Worm (Caenorhabditis elegans) whole organism, L4 larva: ENCODE data around the gene zzz-1.

ENCODE experiments used
- F37D6.2 ChIP-seq: sonication (generic microtip); optimal IDR thresholded peaks from 2 replicates; lab custom pipeline; 2016; ENCODE audit warnings: mild to moderate bottlenecking, missing genetic modification characterization, missing compliant biosample characterization
- T26A8.4 ChIP-seq: fragments of 200-800 bp; sonication (Bioruptor generic); IDR thresholded peaks from 2 replicates; pipeline ENCODE4 v1.3.6; 2022; ENCODE audit warnings: missing genetic modification characterization, missing compliant biosample characterization
- aha-1 ChIP-seq: fragments of 150-350 bp; peaks from one replicate; lab custom pipeline; 2014; ENCODE audit warnings: missing biosample characterization, missing genetic modification characterization
- ama-1 ChIP-seq: fragments of 150-350 bp; optimal IDR thresholded peaks from 2 replicates; lab custom pipeline; 2014; ENCODE audit warnings: inconsistent platforms, mixed read lengths
- arid-1 ChIP-seq: fragments of 200-800 bp; sonication (Bioruptor generic); conservative IDR thresholded peaks from 2 replicates; pipeline ENCODE4 v1.3.6; 2022; ENCODE audit warnings: missing genetic modification reagents, missing genetic modification characterization, missing compliant biosample characterization
- ceh-20 ChIP-seq: fragments of 200-800 bp; sonication (Bioruptor generic); IDR thresholded peaks from 2 replicates; pipeline ENCODE4 v1.3.6; 2022; ENCODE audit warnings: missing genetic modification reagents, missing genetic modification characterization, missing compliant biosample characterization
- ceh-32 ChIP-seq: sonication (generic microtip); optimal IDR thresholded peaks from 2 replicates; lab custom pipeline; 2016; ENCODE audit warnings: mild to moderate bottlenecking, missing genetic modification characterization, missing compliant biosample characterization; ENCODE audit not compliant: poor library complexity
- ces-1 ChIP-seq: fragments of 150-350 bp; sonication (generic microtip); optimal IDR thresholded peaks from 4 replicates; lab custom pipeline; 2014; ENCODE audit warnings: missing biosample characterization, missing genetic modification reagents, missing genetic modification characterization
- ctbp-1 ChIP-seq: fragments of 200-800 bp; sonication (Bioruptor generic); IDR thresholded peaks from 2 replicates; pipeline ENCODE4 v1.3.6; 2022; ENCODE audit warnings: missing genetic modification reagents, missing genetic modification characterization, missing compliant biosample characterization
- daf-16 ChIP-seq, 3 experiments: sonication (generic microtip); optimal IDR thresholded peaks; 2 replicates each; lab custom pipeline; 2016 to 2017; ENCODE audit warnings: missing genetic modification characterization in 3 of 3, missing genetic modification reagents in 3 of 3, mild to moderate bottlenecking in 2 of 3, missing compliant biosample characterization in 2 of 3, missing biosample characterization in 1 of 3, moderate library complexity in 1 of 3
- daf-19 ChIP-seq: fragments of 200-800 bp; sonication (Bioruptor generic); conservative IDR thresholded peaks from 2 replicates; pipeline ENCODE4 v1.3.6; 2022; ENCODE audit warnings: missing genetic modification characterization, missing compliant biosample characterization
- dmd-9 ChIP-seq: fragments of 200-800 bp; sonication (Bioruptor generic); IDR thresholded peaks from 2 replicates; pipeline ENCODE4 v1.3.6; 2022; ENCODE audit warnings: missing genetic modification reagents, missing genetic modification characterization, missing compliant biosample characterization
- dpl-1 ChIP-seq: fragments of 150-350 bp; optimal IDR thresholded peaks from 2 replicates; lab custom pipeline; 2014; ENCODE audit warnings: missing biosample characterization, missing genetic modification reagents, missing genetic modification characterization
- duxl-1 ChIP-seq: sonication (generic microtip); optimal IDR thresholded peaks from 2 replicates; lab custom pipeline; 2016; ENCODE audit warnings: mild to moderate bottlenecking, missing genetic modification characterization, moderate library complexity, missing compliant biosample characterization; ENCODE audit not compliant: poor library complexity
- egl-43 ChIP-seq: fragments of 200-800 bp; sonication (Bioruptor generic); IDR thresholded peaks from 2 replicates; pipeline ENCODE4 v1.3.6; 2022; ENCODE audit warnings: missing genetic modification reagents, missing genetic modification characterization, missing compliant biosample characterization
- fkh-10 ChIP-seq: fragments of 150-350 bp; optimal IDR thresholded peaks from 2 replicates; lab custom pipeline; 2014; ENCODE audit warnings: missing biosample characterization, missing genetic modification reagents, missing genetic modification characterization
- gei-8 ChIP-seq: fragments of 200-800 bp; sonication (Bioruptor generic); optimal IDR thresholded peaks from 2 replicates; lab custom pipeline; 2018; ENCODE audit warnings: mild to moderate bottlenecking, missing genetic modification characterization, missing compliant biosample characterization
- hif-1 ChIP-seq, 2 experiments: sonication (generic microtip); optimal IDR thresholded peaks; 2 replicates each; lab custom pipeline; 2016 to 2017; ENCODE audit warnings: missing compliant biosample characterization in 2 of 2, missing genetic modification characterization in 2 of 2, missing genetic modification reagents in 2 of 2, missing genotype in 2 of 2, mild to moderate bottlenecking in 1 of 2
- hlh-11 ChIP-seq: fragments of 200-800 bp; sonication (Bioruptor generic); optimal IDR thresholded peaks from 2 replicates; lab custom pipeline; 2018; ENCODE audit warnings: mild to moderate bottlenecking, missing genetic modification characterization, missing compliant biosample characterization
- hlh-30 ChIP-seq: sonication (generic microtip); optimal IDR thresholded peaks from 2 replicates; lab custom pipeline; 2017; ENCODE audit warnings: antibody characterized with exemption, mild to moderate bottlenecking, missing genetic modification characterization, missing compliant biosample characterization; ENCODE audit not compliant: insufficient read depth
- lin-1 ChIP-seq: fragments of 200-800 bp; sonication (Bioruptor generic); IDR thresholded peaks from 2 replicates; pipeline ENCODE4 v1.3.6; 2022; ENCODE audit warnings: missing genetic modification reagents, missing genetic modification characterization, missing compliant biosample characterization
- lin-13 ChIP-seq: fragments of 150-350 bp; optimal IDR thresholded peaks from 2 replicates; lab custom pipeline; 2014; ENCODE audit warnings: missing biosample characterization, missing genetic modification reagents, missing genetic modification characterization
- lin-15B ChIP-seq: fragments of 150-350 bp; sonication (generic microtip); optimal IDR thresholded peaks from 3 replicates; lab custom pipeline; 2014; ENCODE audit warnings: missing biosample characterization, missing genetic modification characterization
- lin-29 ChIP-seq: fragments of 200-800 bp; sonication (Bioruptor generic); IDR thresholded peaks from 2 replicates; pipeline ENCODE4 v1.3.6; 2022; ENCODE audit warnings: missing genetic modification reagents, missing genetic modification characterization, missing compliant biosample characterization
- lin-38 ChIP-seq: fragments of 200-800 bp; sonication (Bioruptor generic); IDR thresholded peaks from 2 replicates; pipeline ENCODE4 v1.3.6; 2022; ENCODE audit warnings: missing genetic modification reagents, missing genetic modification characterization, missing compliant biosample characterization
- lin-39 ChIP-seq: fragments of 150-350 bp; optimal IDR thresholded peaks from 2 replicates; lab custom pipeline; 2014; ENCODE audit warnings: missing biosample characterization, missing genetic modification reagents, missing genetic modification characterization
- lsy-2 ChIP-seq, 2 experiments: fragments of 150-350 bp in 1 of 2; sonication (generic microtip) in 1 of 2; optimal IDR thresholded peaks; 2 replicates each; lab custom pipeline; 2014 to 2017; ENCODE audit warnings: missing biosample characterization in 2 of 2, missing genetic modification characterization in 2 of 2
- mdl-1 ChIP-seq, 2 experiments: fragments of 150-350 bp in 1 of 2; sonication (generic microtip) in 1 of 2; optimal IDR thresholded peaks; 2 replicates each; lab custom pipeline; 2014 to 2017; ENCODE audit warnings: missing biosample characterization in 2 of 2, missing genetic modification characterization in 2 of 2
- mep-1 ChIP-seq: fragments of 150-350 bp; sonication (generic microtip); optimal IDR thresholded peaks from 3 replicates; lab custom pipeline; 2014; ENCODE audit warnings: missing biosample characterization, missing genetic modification characterization
- mes-2 ChIP-seq: sonication (generic microtip); optimal IDR thresholded peaks from 2 replicates; lab custom pipeline; 2016; ENCODE audit warnings: missing genotype, mild to moderate bottlenecking, missing genetic modification characterization, missing compliant biosample characterization; ENCODE audit not compliant: poor library complexity, severe bottlenecking
- mxl-2 ChIP-seq: fragments of 200-800 bp; sonication (Bioruptor generic); conservative IDR thresholded peaks from 2 replicates; pipeline ENCODE4 v1.3.6; 2022; ENCODE audit warnings: missing genetic modification reagents, missing genetic modification characterization, missing compliant biosample characterization
- nhr-10 ChIP-seq: fragments of 150-350 bp; optimal IDR thresholded peaks from 2 replicates; lab custom pipeline; 2014; ENCODE audit warnings: missing biosample characterization, missing genetic modification characterization
- nhr-102 ChIP-seq: sonication (generic microtip); optimal IDR thresholded peaks from 2 replicates; lab custom pipeline; 2016; ENCODE audit warnings: mild to moderate bottlenecking, missing genetic modification characterization, moderate library complexity, missing compliant biosample characterization
- nhr-111 ChIP-seq: fragments of 200-800 bp; sonication (Bioruptor generic); optimal IDR thresholded peaks from 2 replicates; lab custom pipeline; 2018; ENCODE audit warnings: mild to moderate bottlenecking, missing genetic modification characterization, missing compliant biosample characterization
- nhr-28 ChIP-seq: fragments of 150-350 bp; optimal IDR thresholded peaks from 2 replicates; lab custom pipeline; 2014; ENCODE audit warnings: missing biosample characterization, missing genetic modification characterization
- nhr-48 ChIP-seq: sonication (generic microtip); optimal IDR thresholded peaks from 2 replicates; lab custom pipeline; 2016; ENCODE audit warnings: mild to moderate bottlenecking, missing genetic modification characterization, missing compliant biosample characterization
- nhr-76 ChIP-seq: fragments of 150-350 bp; optimal IDR thresholded peaks from 2 replicates; lab custom pipeline; 2014; ENCODE audit warnings: missing biosample characterization, missing genetic modification characterization
- pha-4 ChIP-seq, 2 experiments: fragments of 150-350 bp in 1 of 2; fragments of 200-800 bp in 1 of 2; sonication (Bioruptor generic) in 1 of 2; IDR thresholded peaks in 1 of 2; optimal IDR thresholded peaks in 1 of 2; 2 replicates each; pipeline versions ENCODE4 v1.3.6 to Lab custom; 2014 to 2022; ENCODE audit warnings: missing genetic modification characterization in 2 of 2, missing genetic modification reagents in 2 of 2, missing biosample characterization in 1 of 2, missing compliant biosample characterization in 1 of 2
- php-3 ChIP-seq: fragments of 200-800 bp; sonication (Bioruptor generic); IDR thresholded peaks from 2 replicates; pipeline ENCODE4 v1.3.6; 2022; ENCODE audit warnings: missing genetic modification reagents, missing genetic modification characterization, missing compliant biosample characterization
- rbr-2 ChIP-seq: sonication (generic microtip); optimal IDR thresholded peaks from 2 replicates; lab custom pipeline; 2016; ENCODE audit warnings: missing genotype, missing genetic modification characterization, missing compliant biosample characterization
- saeg-2 ChIP-seq: fragments of 200-800 bp; sonication (Bioruptor generic); IDR thresholded peaks from 2 replicates; pipeline ENCODE4 v1.3.6; 2022; ENCODE audit warnings: missing genetic modification reagents, missing genetic modification characterization, missing compliant biosample characterization
- set-16 ChIP-seq: fragments of 200-800 bp; sonication (Bioruptor generic); IDR thresholded peaks from 2 replicates; pipeline ENCODE4 v1.3.6; 2022; ENCODE audit warnings: missing genetic modification reagents, missing genetic modification characterization, missing compliant biosample characterization
- snpc-4 ChIP-seq: fragments of 150-350 bp; optimal IDR thresholded peaks from 2 replicates; lab custom pipeline; 2014; ENCODE audit warnings: missing biosample characterization, missing genetic modification characterization
- tra-1 ChIP-seq: fragments of 200-800 bp; sonication (Bioruptor generic); IDR thresholded peaks from 2 replicates; pipeline ENCODE4 v1.3.6; 2022; ENCODE audit warnings: missing genetic modification reagents, missing genetic modification characterization, missing compliant biosample characterization
- vab-7 ChIP-seq: fragments of 200-800 bp; sonication (Bioruptor generic); IDR thresholded peaks from 2 replicates; pipeline ENCODE4 v1.3.6; 2022; ENCODE audit warnings: missing genetic modification reagents, missing genetic modification characterization, missing compliant biosample characterization
- zag-1 ChIP-seq: fragments of 150-350 bp; optimal IDR thresholded peaks from 2 replicates; lab custom pipeline; 2014; ENCODE audit warnings: missing biosample characterization, missing genetic modification characterization
- zfp-3 ChIP-seq: fragments of 200-800 bp; sonication (Bioruptor generic); conservative IDR thresholded peaks from 2 replicates; pipeline ENCODE4 v1.3.6; 2022; ENCODE audit warnings: missing genetic modification reagents, missing genetic modification characterization, missing compliant biosample characterization
- zip-11 ChIP-seq: fragments of 200-800 bp; sonication (Bioruptor generic); IDR thresholded peaks from 2 replicates; pipeline ENCODE4 v1.3.6; 2022; ENCODE audit warnings: missing genetic modification characterization, missing compliant biosample characterization
- ztf-11 ChIP-seq: fragments of 150-350 bp; optimal IDR thresholded peaks from 2 replicates; lab custom pipeline; 2014; ENCODE audit warnings: missing biosample characterization, missing genetic modification characterization

Gene zzz-1

DNA sequence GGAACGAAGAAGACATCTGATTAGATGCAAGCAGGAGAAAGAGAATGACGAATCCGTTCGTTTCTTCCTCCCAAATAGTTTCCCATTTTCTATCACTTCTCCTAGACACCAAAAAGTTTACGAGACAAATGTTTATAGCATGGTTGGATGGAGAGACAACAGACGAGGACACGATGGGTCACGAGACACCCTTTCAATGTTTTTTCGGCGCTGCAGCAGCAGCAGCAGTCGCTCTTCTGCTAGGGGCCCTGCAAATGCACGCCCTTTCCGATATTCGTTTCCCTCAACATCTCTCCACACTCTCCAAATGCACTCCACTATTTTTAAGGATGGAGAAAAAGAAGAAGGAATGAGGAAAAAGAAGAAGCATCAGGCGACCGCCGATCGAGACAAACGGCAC lies 50.6 kb downstream of the zzz-1 start:
- TF ChIP-seq set-16 (GFP tag; lab: Robert Waterston, UW) (peak; percentile 74), vab-7 (GFP tag; lab: Robert Waterston, UW) (peak; percentile 44), hlh-11 (peak; percentile 92), ama-1 (lab: Kevin White, UChicago) (no peak), hlh-30 (peak; percentile 84), mes-2 (peak; percentile 51), snpc-4 (no peak), php-3 (GFP tag; lab: Robert Waterston, UW) (0 out of 2 replicates have a peak, but pooled peaks have one; percentile 10), zag-1 (peak; percentile 66), nhr-76 (tag; lab: Kevin White, UChicago) (peak; percentile 25), ces-1 (no peak), F37D6.2 (peak; percentile 54), lin-38 (GFP tag; lab: Robert Waterston, UW) (peak; percentile 14; the same call in 1 of the 2 replicates), nhr-111 (no peak), saeg-2 (GFP tag; lab: Robert Waterston, UW) (peak; percentile 98), ceh-32 (tag; lab: Kevin White, UChicago) (peak; percentile 34), duxl-1 (peak; percentile 49), pha-4 (GFP tag; IDR thresholded peaks at IDR 0.05; lab: Robert Waterston, UW) (peak; percentile 62; the same call in 1 of the 2 replicates), pha-4 (tag; optimal IDR thresholded peaks at IDR 0.05; lab: Kevin White, UChicago) (no peak), lin-13 (GFP tag; lab: Kevin White, UChicago) (no peak), mdl-1 (tag; optimal IDR thresholded peaks at IDR 0.05; lab: Kevin White, UChicago) (peak; percentile 53 to 82), dmd-9 (GFP tag; lab: Robert Waterston, UW) (0 out of 2 replicates have a peak, but pooled peaks have one; percentile 13), ztf-11 (tag; lab: Kevin White, UChicago) (no peak), lin-1 (GFP tag; lab: Robert Waterston, UW) (no peak), nhr-28 (tag; lab: Kevin White, UChicago) (no peak), lin-15B (tag; lab: Kevin White, UChicago) (no peak), mep-1 (peak; percentile 81), ctbp-1 (GFP tag; lab: Robert Waterston, UW) (peak; percentile 85), egl-43 (GFP tag; lab: Robert Waterston, UW) (peak; percentile 46; the same call in 1 of the 2 replicates), mxl-2 (no peak), gei-8 (GFP tag; lab: Kevin White, UChicago) (peak; percentile 98), arid-1 (GFP tag; lab: Robert Waterston, UW) (no peak), tra-1 (peak; percentile 81), lin-39 (tag; lab: Kevin White, UChicago) (no peak), aha-1 (peak; percentile 96), ceh-20 (GFP tag; lab: Robert Waterston, UW) (peak; percentile 87), daf-19 (no peak), lsy-2 (tag; optimal IDR thresholded peaks at IDR 0.05; lab: Kevin White, UChicago) (peak; percentile 59 to 67), zip-11 (no peak), dpl-1 (GFP tag; lab: Kevin White, UChicago) (peak; percentile 10), T26A8.4 (GFP tag; lab: Robert Waterston, UW) (no peak), hif-1 (tag; optimal IDR thresholded peaks at IDR 0.05; lab: Kevin White, UChicago) (peak in 1 of 2 experiments; percentile 63), nhr-48 (tag; lab: Kevin White, UChicago) (peak; percentile 79), zfp-3 (0 out of 2 replicates have a peak, but pooled peaks have one; percentile 39), daf-16 (GFP tag; optimal IDR thresholded peaks at IDR 0.05; lab: Kevin White, UChicago) (peak in 1 of 2 experiments; percentile 92), daf-16 (tag; optimal IDR thresholded peaks at IDR 0.05; lab: Kevin White, UChicago) (peak; percentile 16), lin-29 (GFP tag; lab: Robert Waterston, UW) (0 out of 2 replicates have a peak, but pooled peaks have one; percentile 12), fkh-10 (GFP tag; lab: Kevin White, UChicago) (peak; percentile 45), nhr-102 (no peak), nhr-10 (tag; lab: Kevin White, UChicago) (no peak), rbr-2 (tag; lab: Kevin White, UChicago) (peak; percentile 70)
